Worm (Caenorhabditis elegans) whole organism, dauer: ENCODE measurements around the gene srd-35.
"Not testable (repeated sequence)": the region's sequence is repeated elsewhere in the genome, so short reads cannot be mapped to it uniquely, and the experiment has no call there.

Experiments used
- unc-62 ChIP-seq: sonication (generic microtip); optimal IDR thresholded peaks from 2 replicates; lab custom pipeline; 2017; ENCODE audit warnings: missing biosample characterization, missing genetic modification reagents, missing genetic modification characterization

The srd-35 gene

DNA sequence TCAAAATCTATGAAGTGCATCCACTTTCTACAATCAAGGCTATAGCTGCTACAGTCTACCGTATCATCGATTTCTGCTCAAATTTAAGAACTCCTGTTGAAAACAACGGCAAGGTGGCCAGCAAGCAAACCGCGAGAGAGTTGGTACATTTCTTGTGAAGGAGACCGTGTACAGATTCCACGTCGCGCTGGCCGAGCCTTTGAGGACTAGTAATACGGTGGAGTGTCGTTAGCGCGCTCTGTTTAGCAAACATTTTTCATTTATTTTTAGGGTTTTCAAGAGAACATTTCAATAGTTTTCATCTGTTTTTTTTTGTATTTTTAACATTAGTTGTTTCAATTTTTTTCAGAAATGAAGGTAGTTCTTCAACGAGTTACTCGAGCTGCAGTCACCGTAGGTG is 11.9 kb upstream of the srd-35 start, which contains the start of gene pqn-68:
pqn-68 (plus strand) TSS at position 350 of the 400 bp plus-strand sequence.
- no peak for TF ChIP-seq unc-62 (GFP tag; lab: Kevin White, UChicago)

- TF ChIP-seq unc-62 (GFP tag; lab: Kevin White, UChicago), result no peak
Observed at ce11 chrV:12953702-12954101, 10.5 kb upstream of the srd-35 start, which contains the start of gene eif-3.K. TSS of gene eif-3.K (plus strand) at chrV:12954002.

DNA sequence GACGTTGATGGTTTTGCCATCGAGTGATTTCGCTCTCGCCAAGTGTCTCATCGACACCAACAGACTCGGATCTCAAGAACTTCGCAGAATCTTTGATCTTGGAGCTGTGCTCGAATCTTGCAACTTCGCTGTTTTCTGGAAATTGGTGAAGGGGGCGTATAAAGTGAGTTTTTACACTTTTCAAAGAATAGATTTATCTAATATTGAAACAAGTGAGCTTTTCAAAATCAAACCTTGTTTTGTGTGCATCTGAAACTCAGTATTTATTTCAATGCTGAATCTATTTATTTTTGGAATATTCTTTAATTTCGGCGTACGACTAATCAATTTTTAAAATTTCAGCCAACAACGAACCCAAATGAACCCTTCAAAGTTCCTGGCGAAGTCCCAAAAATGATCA is 9.9 kb upstream of the srd-35 start:
- no peak for TF ChIP-seq unc-62 (GFP tag; lab: Kevin White, UChicago)

DNA sequence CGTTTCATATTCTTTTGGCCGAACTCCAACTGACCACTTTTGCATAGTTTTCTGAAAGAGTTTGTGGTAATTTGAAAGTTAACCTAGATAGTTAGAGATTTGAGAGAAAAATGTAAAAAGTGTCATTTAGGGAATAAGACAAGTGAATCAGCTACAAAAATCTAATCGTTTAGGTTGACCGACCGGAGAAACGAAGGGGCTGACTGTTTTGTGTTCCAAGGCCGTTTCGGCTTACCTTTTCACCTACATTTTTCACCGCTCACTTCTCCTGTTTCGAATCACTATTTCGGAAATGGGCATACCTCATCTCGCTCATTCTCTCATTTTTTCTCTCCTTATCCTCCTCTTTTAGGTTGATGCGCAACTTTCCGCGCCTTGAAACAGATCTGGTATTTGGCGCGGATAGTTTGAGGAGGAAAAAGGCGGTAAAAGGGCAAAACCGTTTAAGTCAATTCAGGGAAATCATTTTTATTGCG is 3.1 kb upstream of the srd-35 start, which contains the start of gene mpst-7:
mpst-7 (minus strand) TSS at position 51 of the 476 bp plus-strand sequence.
- no peak for TF ChIP-seq unc-62 (GFP tag; lab: Kevin White, UChicago)

DNA sequence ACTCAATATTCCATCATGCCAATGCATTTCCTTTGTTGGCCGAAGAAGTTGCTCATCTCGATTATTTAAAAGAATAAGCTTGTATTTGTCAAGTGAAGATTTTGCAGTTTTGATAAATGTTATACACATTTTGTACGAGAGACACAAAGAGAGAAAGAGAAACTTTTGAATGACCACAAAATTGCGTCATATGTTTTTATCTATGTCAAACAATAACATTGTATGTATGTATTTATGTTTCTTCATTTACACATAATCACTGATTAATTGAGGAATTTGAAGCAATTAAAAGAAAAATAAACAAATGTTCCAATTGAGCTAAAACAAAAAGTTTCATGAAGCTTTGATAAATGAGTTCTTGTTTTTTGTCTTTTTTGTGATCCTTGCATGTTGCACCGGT is 984 bp upstream of the srd-35 start, which contains the start of gene hrg-9:
hrg-9 (minus strand) TSS at position 152 of the 400 bp plus-strand sequence.
- no peak for TF ChIP-seq unc-62 (GFP tag; lab: Kevin White, UChicago)

- no peak for TF ChIP-seq unc-62 (GFP tag; lab: Kevin White, UChicago)
Observed at ce11 chrV:12967110-12967509, 2.9 kb downstream of the srd-35 start, which contains the start of gene R186.3. TSS of gene R186.3 (minus strand) at chrV:12967210.

DNA sequence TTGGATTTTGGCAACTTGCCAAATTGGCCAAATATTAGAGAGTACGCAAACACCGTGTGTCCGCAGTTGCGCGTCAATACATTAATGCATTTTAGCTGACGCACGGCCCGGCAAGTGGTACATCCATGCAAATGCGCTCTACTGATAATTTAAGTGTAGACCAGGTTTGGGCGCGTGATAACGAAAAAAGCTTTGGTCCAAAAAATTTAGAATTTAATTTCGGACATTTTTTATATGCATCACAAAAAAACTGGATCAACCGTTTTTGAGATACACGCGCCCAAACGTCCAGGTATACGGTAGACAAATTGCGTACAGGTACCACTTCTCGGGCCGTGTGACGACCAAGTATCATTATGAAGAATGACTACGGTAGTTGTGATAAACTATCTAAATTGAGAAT is 3.8 kb downstream of the srd-35 start, which contains the start of gene R186.8:
R186.8 (minus strand) TSS at position 58 of the 403 bp plus-strand sequence.
- not testable (repeated sequence) for TF ChIP-seq unc-62 (GFP tag; lab: Kevin White, UChicago)

DNA sequence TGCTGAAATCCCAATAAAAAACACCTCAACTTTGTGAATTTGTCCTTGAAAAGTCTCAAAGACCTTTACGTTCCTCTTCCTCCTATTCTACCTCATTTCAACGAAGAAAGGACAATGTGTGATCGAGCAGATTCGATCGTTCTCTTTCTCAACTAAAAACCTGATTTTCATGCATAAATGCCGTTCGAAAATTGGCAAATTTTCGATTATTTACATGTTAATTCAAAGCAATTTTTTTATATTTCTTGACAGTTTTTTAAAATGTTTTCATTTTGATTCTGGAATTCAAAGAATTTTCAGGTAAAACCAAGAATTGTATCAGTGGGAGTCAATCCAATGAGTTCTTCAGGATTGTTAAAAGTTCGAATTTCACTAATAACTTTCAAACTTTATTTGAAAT is 4.4 kb downstream of the srd-35 start, which contains the start of gene lin-46:
lin-46 (plus strand) TSS at position 301 of the 400 bp plus-strand sequence.
- no peak for TF ChIP-seq unc-62 (GFP tag; lab: Kevin White, UChicago)

DNA sequence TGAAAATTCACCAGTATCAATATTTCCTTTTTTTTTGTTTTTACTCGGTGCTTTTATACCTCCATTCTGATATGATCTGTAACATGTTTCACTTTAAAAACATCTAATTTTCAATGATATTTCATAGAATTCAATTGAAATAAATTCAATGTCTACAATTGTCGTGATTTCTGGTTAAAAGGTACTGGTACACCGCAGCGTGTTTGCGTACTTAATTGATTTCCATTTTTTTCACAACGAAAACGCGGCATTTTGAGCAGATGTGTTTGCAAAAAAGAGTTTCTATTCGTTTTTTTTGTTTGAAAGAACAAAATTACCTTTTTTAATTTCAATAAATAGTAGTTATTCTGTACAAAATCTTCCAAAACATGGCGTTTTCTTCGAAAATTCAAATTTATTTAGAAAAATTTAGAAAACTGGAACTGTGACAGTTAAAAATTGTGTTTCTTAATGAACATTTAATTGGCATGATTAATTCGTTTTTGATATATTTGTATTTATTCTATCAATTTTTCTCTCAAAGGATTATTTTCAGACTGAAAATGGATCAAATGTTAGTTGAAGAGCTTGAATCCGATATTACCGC is 6.5 kb downstream of the srd-35 start, which contains the start of gene pnn-1:
pnn-1 (plus strand) TSS at position 536 of the 586 bp plus-strand sequence.
- no peak for TF ChIP-seq unc-62 (GFP tag; lab: Kevin White, UChicago)

ce11 chrV:12974047-12974446 is 9.9 kb downstream of the srd-35 start:
- no peak for TF ChIP-seq unc-62 (GFP tag; lab: Kevin White, UChicago)

ce11 chrV:12987061-12987460 is 22.9 kb downstream of the srd-35 start, which contains the start of gene shw-3:
TSS of gene shw-3 (minus strand) at chrV:12987161.
- TF ChIP-seq unc-62 (GFP tag; lab: Kevin White, UChicago), result no peak

DNA sequence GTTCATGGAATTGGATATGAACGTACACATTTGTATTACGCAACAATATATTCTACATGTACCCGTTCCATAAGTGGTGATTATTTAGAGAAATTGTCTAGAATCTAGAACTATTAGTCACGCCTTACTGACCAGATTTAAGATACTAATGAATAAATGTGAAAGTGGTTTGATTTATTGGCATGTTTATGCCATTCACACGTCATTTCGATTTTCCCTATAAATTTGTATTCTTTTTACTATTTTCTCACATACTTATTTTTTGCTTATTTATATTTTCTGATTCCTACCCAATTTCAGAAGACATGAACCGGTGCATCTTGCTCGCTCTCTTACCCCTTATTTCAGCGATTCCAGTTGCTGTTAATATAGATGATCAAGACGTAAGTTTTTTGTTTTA is 24.1 kb downstream of the srd-35 start, which contains the start of gene F15B9.8:
F15B9.8 (plus strand) TSS at position 301 of the 400 bp plus-strand sequence.
- TF ChIP-seq unc-62 (GFP tag; lab: Kevin White, UChicago), result no peak

DNA sequence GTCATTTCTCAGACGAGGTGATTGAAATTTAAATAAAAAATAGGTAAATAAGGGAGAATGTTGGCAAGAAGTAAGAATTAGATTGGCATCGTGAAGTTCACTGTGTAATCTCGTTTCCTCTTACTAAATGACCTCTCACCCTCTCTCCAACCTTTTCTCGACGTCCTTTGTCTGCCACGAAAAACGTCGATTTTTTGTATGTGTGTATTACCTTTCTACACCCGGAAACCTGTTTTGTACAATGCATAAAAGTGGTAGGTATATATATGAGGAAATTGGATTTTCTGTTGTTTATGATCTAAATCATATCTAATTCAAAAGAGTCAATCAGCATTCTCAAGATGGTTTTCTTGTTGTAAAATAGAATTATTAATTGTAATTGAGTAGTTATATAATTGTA is 28.7 kb downstream of the srd-35 start, which contains the start of the genes F15B9.11 and dsl-7:
F15B9.11 (minus strand) TSS at position 5 of the 400 bp plus-strand sequence.
dsl-7 (plus strand) TSS at position 260 of the 400 bp plus-strand sequence.
- no peak for TF ChIP-seq unc-62 (GFP tag; lab: Kevin White, UChicago)

ce11 chrV:12995269-12995668 is 31.1 kb downstream of the srd-35 start, which contains the start of gene far-5:
TSS of gene far-5 (plus strand) at chrV:12995569.
- no peak for TF ChIP-seq unc-62 (GFP tag; lab: Kevin White, UChicago)

DNA sequence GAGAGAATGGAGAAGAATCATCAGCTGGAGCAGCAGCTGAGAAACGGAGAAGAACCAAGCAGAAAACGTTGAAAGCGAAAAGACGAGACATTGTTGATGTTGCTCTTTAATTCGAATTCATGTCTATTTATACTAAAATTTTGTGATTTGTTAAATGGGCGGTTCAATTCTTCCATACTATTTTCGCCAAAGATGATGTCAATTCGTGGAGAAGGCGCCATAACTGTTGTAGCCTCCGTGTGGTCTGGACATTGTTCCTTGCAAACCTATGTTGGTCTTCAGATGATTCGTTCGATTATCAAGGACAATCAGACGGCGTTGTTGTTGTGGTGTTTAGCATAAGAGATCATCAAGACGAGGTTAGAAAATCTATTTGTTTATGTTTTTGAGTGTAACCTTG is 33.2 kb downstream of the srd-35 start, which contains the start of gene far-3:
far-3 (minus strand) TSS at position 101 of the 400 bp plus-strand sequence.
- TF ChIP-seq unc-62 (GFP tag; lab: Kevin White, UChicago), result no peak

ce11 chrV:12999559-12999958 is 35.4 kb downstream of the srd-35 start, which contains the start of gene far-4:
TSS of gene far-4 (minus strand) at chrV:12999659.
- no peak for TF ChIP-seq unc-62 (GFP tag; lab: Kevin White, UChicago)
